Fruit fly (Drosophila melanogaster): Measurements from ENCODE around the gene CG12498.

DNA sequence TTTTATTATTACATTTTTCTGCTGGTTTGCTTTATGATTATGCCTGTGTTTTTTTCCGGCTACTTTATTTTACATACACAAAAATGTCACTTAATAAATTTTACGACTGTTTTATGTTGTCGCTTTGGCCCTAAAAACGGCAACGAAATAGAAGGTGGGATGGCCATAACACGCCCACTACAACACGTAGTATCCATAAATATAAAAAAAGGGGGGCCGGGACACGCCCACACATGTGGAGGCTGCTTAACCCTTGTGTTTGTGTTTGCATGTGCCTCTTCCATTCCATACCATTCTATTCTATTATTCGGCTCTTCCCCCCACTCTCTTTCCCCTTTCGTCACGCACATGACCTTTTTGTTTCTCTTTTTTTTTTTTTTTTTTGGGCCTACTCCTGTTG lies 2.0 kb downstream of the CG12498 start:
- TF ChIP-seq CG7271 (tag; optimal IDR thresholded peaks at IDR 0.05) (no peak), Sox100B (GFP tag; optimal IDR thresholded peaks at IDR 0.05) (no peak), CG10366 (GFP tag; IDR thresholded peaks at IDR 0.05) (no peak), Camta (GFP tag; optimal IDR thresholded peaks at IDR 0.05) (no peak), tx (GFP tag; optimal IDR thresholded peaks at IDR 0.05) (no peak), croc (GFP tag; conservative IDR thresholded peaks at IDR 0.05) (no peak), exex (tag; optimal IDR thresholded peaks at IDR 0.05) (no peak), Oaz (GFP tag; IDR thresholded peaks at IDR 0.05) (no peak), CG18476 (GFP tag; optimal IDR thresholded peaks at IDR 0.05) (no peak), onecut (GFP tag; IDR thresholded peaks at IDR 0.05) (no peak), sd (tag; optimal IDR thresholded peaks at IDR 0.05) (no peak), CG2120 (GFP tag; optimal IDR thresholded peaks at IDR 0.05) (no peak), Asciz (GFP tag; optimal IDR thresholded peaks at IDR 0.05) (no peak), CG6272 (GFP tag; IDR thresholded peaks at IDR 0.05) (no peak)
